Fruit fly (Drosophila melanogaster) whole organism, wandering third instar larva: ENCODE data around the gene Ucp4A.

Source experiments
- CG9705 ChIP-seq: fragments of 200-800 bp; sonication (Bioruptor generic); optimal IDR thresholded peaks from 2 replicates; lab custom pipeline; 2018; ENCODE audit warnings: missing biosample characterization, mild to moderate bottlenecking, missing genetic modification characterization
- Hnf4 ChIP-seq: fragments of 200-800 bp; sonication (Bioruptor generic); optimal IDR thresholded peaks from 2 replicates; lab custom pipeline; 2016; ENCODE audit warnings: missing biosample characterization, mild to moderate bottlenecking, missing genetic modification characterization
- Myc ChIP-seq: fragments of >200 bp; optimal IDR thresholded peaks from 2 replicates; lab custom pipeline; 2017
- N ChIP-seq: fragments of >200 bp; optimal IDR thresholded peaks from 2 replicates; lab custom pipeline; 2018; ENCODE audit warnings: missing biosample characterization, missing external identifiers, missing genetic modification characterization
- Rel ChIP-seq, 2 experiments: fragments of 200-800 bp; sonication (Bioruptor generic) in 1 of 2; optimal IDR thresholded peaks; 2 replicates in 1 of 2; 3 replicates in 1 of 2; lab custom pipeline; 2016 to 2019; ENCODE audit warnings: mild to moderate bottlenecking in 2 of 2, missing biosample characterization in 2 of 2, missing genetic modification characterization in 2 of 2, moderate library complexity in 1 of 2
- Vsx2 ChIP-seq: fragments of 200-300, 225-300 bp; sonication (Bioruptor generic); optimal IDR thresholded peaks from 2 replicates; lab custom pipeline; 2018; ENCODE audit warnings: missing biosample characterization, missing genetic modification characterization; ENCODE audit not compliant: partially characterized antibody
- psq ChIP-seq: fragments of 200-800 bp; sonication (Bioruptor generic); optimal IDR thresholded peaks from 3 replicates; lab custom pipeline; 2017; ENCODE audit warnings: missing biosample characterization, mild to moderate bottlenecking, missing genetic modification characterization, moderate library complexity
- rgr ChIP-seq: fragments of 200-800 bp; sonication (Bioruptor generic); optimal IDR thresholded peaks from 3 replicates; lab custom pipeline; 2016; ENCODE audit warnings: missing biosample characterization, mild to moderate bottlenecking, missing genetic modification characterization
- sv ChIP-seq: fragments of 200-800 bp; sonication (Bioruptor generic); optimal IDR thresholded peaks from 3 replicates; lab custom pipeline; 2016; ENCODE audit warnings: missing biosample characterization, missing genetic modification characterization

DNA sequence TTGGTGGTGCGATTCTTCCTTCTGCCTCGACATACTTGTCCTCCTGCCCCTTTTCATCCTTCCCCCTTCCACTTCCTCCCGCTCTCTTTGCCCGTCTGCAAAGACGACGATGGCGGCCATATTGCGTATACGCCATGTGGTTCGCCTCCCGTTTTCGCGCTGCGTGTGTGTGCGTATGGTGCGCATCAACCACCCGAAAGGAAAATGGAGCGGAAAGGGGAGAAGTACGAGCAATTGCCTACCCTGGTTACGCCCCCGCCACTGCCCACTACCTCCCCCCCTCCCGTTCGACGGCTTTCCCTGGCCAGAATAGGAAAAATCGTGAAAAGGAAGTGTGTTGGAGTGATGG, 45.0 kb upstream of the Ucp4A start:
- TF ChIP-seq N (GFP tag; lab: Kevin White, UChicago), result no peak
- no peak for TF ChIP-seq sv
- no peak for TF ChIP-seq Hnf4 (GFP tag; lab: Kevin White, UChicago)
- no peak for TF ChIP-seq psq (GFP tag; lab: Kevin White, UChicago)
- TF ChIP-seq Myc (lab: Kevin White, UChicago), result no peak
- no peak for TF ChIP-seq Vsx2
- no peak for TF ChIP-seq rgr (GFP tag; lab: Kevin White, UChicago)
- TF ChIP-seq CG9705 (GFP tag; lab: Kevin White, UChicago), result no peak
- no peak for TF ChIP-seq Rel (GFP tag; optimal IDR thresholded peaks at IDR 0.05; lab: Kevin White, UChicago)
- TF ChIP-seq Rel (tag; optimal IDR thresholded peaks at IDR 0.05; lab: Kevin White, UChicago), result no peak
